Worm (Caenorhabditis elegans): ENCODE measurements around the gene gldi-3.
A peak's percentile ranks its signal among the peaks of the same experiment; 100 is the strongest.

DNA sequence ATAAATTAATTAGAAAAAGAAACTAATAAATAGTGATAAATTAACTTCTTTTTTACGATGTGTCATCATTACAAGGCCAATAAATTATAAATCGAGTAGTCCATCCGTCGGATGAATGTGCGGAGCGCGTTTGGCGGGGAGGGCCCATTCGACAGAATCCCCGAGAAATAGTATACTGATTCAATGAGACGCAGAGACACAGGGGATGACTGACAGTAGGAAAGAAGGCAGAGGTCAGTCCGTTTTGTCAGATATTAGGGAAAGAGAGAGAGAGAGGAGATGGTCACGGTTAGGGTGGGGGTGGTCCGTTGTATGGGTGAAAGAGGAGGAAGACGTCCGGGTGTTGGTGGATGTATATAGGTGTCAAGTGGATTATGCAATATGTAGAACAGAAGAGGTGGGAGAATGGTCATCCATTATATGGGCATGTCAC, 28.7 kb upstream of the gldi-3 start:
- TF ChIP-seq snpc-1.2 (GFP tag; IDR thresholded peaks at IDR 0.05) (no peak), fos-1 (tag; optimal IDR thresholded peaks at IDR 0.05) (no peak), Y75B8A.6 (GFP tag; IDR thresholded peaks at IDR 0.05) (no peak), nhr-25 (tag; optimal IDR thresholded peaks at IDR 0.05; ENCODE audit: borderline replicate concordance, insufficient read depth) (no peak), nhr-77 (tag; optimal IDR thresholded peaks at IDR 0.05) (no peak), lin-39 (tag; optimal IDR thresholded peaks at IDR 0.05) (no peak), hif-1 (tag; optimal IDR thresholded peaks at IDR 0.05) (no peak), ces-1 (GFP tag; optimal IDR thresholded peaks at IDR 0.05) (no peak), unc-62 (GFP tag; optimal IDR thresholded peaks at IDR 0.05 in 1 of 2) (peak in 1 of 2 experiments; percentile 79), unc-62 (tag; optimal IDR thresholded peaks at IDR 0.05) (no peak), spr-3 (GFP tag; optimal IDR thresholded peaks at IDR 0.05) (no peak), fkh-10 (GFP tag; optimal IDR thresholded peaks at IDR 0.05) (no peak)

All from whole organism, L4 larva.